Worm (Caenorhabditis elegans): ENCODE data around the gene F13H10.1.

The F13H10.1 gene

DNA sequence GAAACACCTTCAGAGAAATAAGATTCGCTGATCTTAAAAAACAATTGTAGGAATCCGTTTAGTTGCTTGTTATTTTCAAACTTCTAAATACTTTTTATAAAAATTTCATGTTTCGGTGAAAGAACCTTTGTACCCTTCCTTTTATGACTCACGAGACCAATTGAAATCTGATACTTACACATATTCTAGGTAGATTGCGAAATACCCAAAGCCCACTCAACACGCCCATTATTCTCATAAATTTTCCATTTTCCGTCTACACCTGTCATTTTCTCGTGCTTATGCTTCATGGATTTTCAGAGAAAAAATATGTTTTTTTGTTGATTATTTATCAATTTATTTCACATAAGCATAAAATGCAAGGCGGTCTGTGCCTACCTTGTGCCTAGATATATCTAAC is 2.0 kb downstream of the F13H10.1 start (continued):
- TF ChIP-seq ceh-8 (GFP tag; optimal IDR thresholded peaks at IDR 0.05) (no peak), hlh-17 (GFP tag; optimal IDR thresholded peaks at IDR 0.05; ENCODE audit: borderline replicate concordance) (no peak), pqm-1 (tag; optimal IDR thresholded peaks at IDR 0.05) (no peak), nhr-20 (tag; optimal IDR thresholded peaks at IDR 0.05) (no peak)

DNA sequence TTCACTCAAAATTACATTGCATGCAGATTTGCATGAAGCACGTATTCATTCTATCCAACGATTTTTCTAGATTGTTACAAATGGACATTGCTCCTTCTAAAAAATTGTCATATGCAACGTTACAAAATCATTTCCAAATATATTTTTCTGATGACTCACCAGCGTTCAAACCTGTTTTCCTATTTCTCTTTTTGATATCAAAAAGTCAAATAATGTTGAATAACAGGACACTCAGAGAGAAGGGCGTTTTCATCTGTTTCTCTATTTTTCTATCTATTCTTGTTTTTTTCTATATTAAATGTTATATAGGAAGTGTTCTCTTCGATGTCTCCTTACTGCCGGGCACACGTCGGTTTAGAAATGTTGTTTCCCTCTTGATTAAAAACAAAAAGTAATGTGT is 2.5 kb downstream of the F13H10.1 start:
- TF ChIP-seq nhr-11 (tag; optimal IDR thresholded peaks at IDR 0.05): no peak
- TF ChIP-seq ceh-8 (GFP tag; optimal IDR thresholded peaks at IDR 0.05): no peak
- TF ChIP-seq elt-3 (tag; optimal IDR thresholded peaks at IDR 0.05): peak in 1 of 6 experiments; percentile 30
- TF ChIP-seq blmp-1 (tag; optimal IDR thresholded peaks at IDR 0.05): peak; percentile 9
- TF ChIP-seq mef-2 (tag; optimal IDR thresholded peaks at IDR 0.05): no peak
- TF ChIP-seq lin-14 (GFP tag; optimal IDR thresholded peaks at IDR 0.05): peak; percentile 11
- peak; percentile 29 for TF ChIP-seq fos-1 (tag; optimal IDR thresholded peaks at IDR 0.05)

DNA sequence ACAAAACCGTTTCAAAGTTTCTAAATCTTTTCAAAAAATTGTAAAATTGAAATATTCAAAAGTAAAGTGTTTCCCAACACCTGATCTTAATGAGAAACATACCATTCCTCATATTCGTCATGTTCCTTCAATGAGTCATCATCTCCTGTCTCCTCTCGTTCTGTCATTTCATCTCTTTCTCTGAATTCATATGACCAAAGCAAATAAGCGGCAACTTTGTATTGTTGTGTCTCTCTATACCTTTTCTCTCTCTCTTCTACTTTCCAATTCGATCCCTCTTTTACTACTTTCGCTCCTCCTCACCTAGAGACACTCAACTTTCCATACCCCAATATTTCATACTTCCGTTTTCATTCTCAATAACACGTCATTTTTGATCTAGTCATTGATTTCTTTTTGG is 3.9 kb downstream of the F13H10.1 start:
- TF ChIP-seq nhr-237 (tag; optimal IDR thresholded peaks at IDR 0.05) (peak; percentile 37), nhr-76 (tag; optimal IDR thresholded peaks at IDR 0.05) (no peak), nhr-90 (tag; optimal IDR thresholded peaks at IDR 0.05; ENCODE audit: poor library complexity) (no peak), lin-13 (GFP tag; optimal IDR thresholded peaks at IDR 0.05) (no peak), skn-1 (tag; optimal IDR thresholded peaks at IDR 0.05) (peak; percentile 41), tbx-2 (tag; optimal IDR thresholded peaks at IDR 0.05) (peak; percentile 12), fkh-10 (GFP tag; optimal IDR thresholded peaks at IDR 0.05) (no peak), Y116A8C.19 (tag; optimal IDR thresholded peaks at IDR 0.05; ENCODE audit: borderline replicate concordance) (no peak), blmp-1 (tag; optimal IDR thresholded peaks at IDR 0.05) (peak; percentile 96), snu-23 (GFP tag; optimal IDR thresholded peaks at IDR 0.05) (peak; percentile 70), swsn-7 (tag; optimal IDR thresholded peaks at IDR 0.05) (peak; percentile 1), elt-3 (tag; optimal IDR thresholded peaks at IDR 0.05) (peak in 1 of 6 experiments; percentile 54), vab-15 (tag; optimal IDR thresholded peaks at IDR 0.05) (no peak), rnt-1 (tag; optimal IDR thresholded peaks at IDR 0.05) (peak; percentile 19), pag-3 (tag; optimal IDR thresholded peaks at IDR 0.05; ENCODE audit: borderline replicate concordance, insufficient read depth) (no peak), jun-1 (tag; optimal IDR thresholded peaks at IDR 0.05) (peak; percentile 43), lin-14 (GFP tag; optimal IDR thresholded peaks at IDR 0.05) (peak; percentile 78), pax-3 (tag; optimal IDR thresholded peaks at IDR 0.05) (no peak), dpl-1 (GFP tag; optimal IDR thresholded peaks at IDR 0.05) (peak in 2 of 3 experiments; percentile 13 to 18), ceh-8 (GFP tag; optimal IDR thresholded peaks at IDR 0.05) (no peak), fos-1 (tag; optimal IDR thresholded peaks at IDR 0.05) (peak; percentile 76), irx-1 (tag; optimal IDR thresholded peaks at IDR 0.05) (no peak), nhr-20 (tag; optimal IDR thresholded peaks at IDR 0.05) (peak; percentile 38), nhr-71 (tag; optimal IDR thresholded peaks at IDR 0.05) (peak; percentile 41), ceh-63 (GFP tag; optimal IDR thresholded peaks at IDR 0.05) (no peak), pqm-1 (tag; optimal IDR thresholded peaks at IDR 0.05) (no peak), ceh-82 (tag; optimal IDR thresholded peaks at IDR 0.05) (no peak), egl-13 (tag; optimal IDR thresholded peaks at IDR 0.05) (no peak), C34B4.2 (tag; optimal IDR thresholded peaks at IDR 0.05) (no peak), nhr-12 (tag; optimal IDR thresholded peaks at IDR 0.05) (no peak), zag-1 (tag; optimal IDR thresholded peaks at IDR 0.05) (no peak), lsy-2 (tag; optimal IDR thresholded peaks at IDR 0.05) (peak; percentile 5 to 52), aly-2 (tag; optimal IDR thresholded peaks at IDR 0.05) (no peak), nhr-85 (tag) (peak; percentile 88), mab-9 (GFP tag; IDR thresholded peaks at IDR 0.05) (no peak), efl-1 (optimal IDR thresholded peaks at IDR 0.05) (peak; percentile 19 to 22), efl-1 (GFP tag; optimal IDR thresholded peaks at IDR 0.05 in 1 of 2) (peak in 1 of 2 experiments; percentile 20), nhr-28 (tag; optimal IDR thresholded peaks at IDR 0.05) (no peak), ama-1 (optimal IDR thresholded peaks at IDR 0.05) (no peak), mep-1 (tag; optimal IDR thresholded peaks at IDR 0.05) (no peak), xbp-1 (tag; optimal IDR thresholded peaks at IDR 0.05) (peak; percentile 11), nhr-47 (tag; optimal IDR thresholded peaks at IDR 0.05) (no peak), lin-35 (GFP tag; optimal IDR thresholded peaks at IDR 0.05) (peak in 1 of 2 experiments; percentile 33), sptf-1 (tag; optimal IDR thresholded peaks at IDR 0.05) (no peak)
